Worm (Caenorhabditis elegans): Measurements from ENCODE around the gene srh-82.

Gene srh-82

ce11 chrV:126610-127009 is 18.3 kb upstream of the srh-82 start, which contains the start of gene W03F9.1 (continued):
- TF ChIP-seq vab-7 (GFP tag; IDR thresholded peaks at IDR 0.05) (no peak), aly-2 (tag; optimal IDR thresholded peaks at IDR 0.05) (no peak), ceh-62 (tag; optimal IDR thresholded peaks at IDR 0.05) (no peak), snpc-4 (tag; optimal IDR thresholded peaks at IDR 0.05) (no peak), ZK337.2 (GFP tag; IDR thresholded peaks at IDR 0.05) (no peak), pqm-1 (tag; optimal IDR thresholded peaks at IDR 0.05) (no peak), ztf-7 (tag; optimal IDR thresholded peaks at IDR 0.05) (peak; percentile 26), cey-2 (tag; optimal IDR thresholded peaks at IDR 0.05; ENCODE audit: borderline replicate concordance, insufficient read depth) (no peak), dpl-1 (GFP tag; optimal IDR thresholded peaks at IDR 0.05) (peak; percentile 63), skn-1 (tag; optimal IDR thresholded peaks at IDR 0.05) (no peak), attf-4 (tag; optimal IDR thresholded peaks at IDR 0.05) (no peak), F26F4.8 (GFP tag; conservative IDR thresholded peaks at IDR 0.05) (no peak), duxl-1 (tag; optimal IDR thresholded peaks at IDR 0.05; ENCODE audit: poor library complexity) (peak; percentile 58), sdz-12 (GFP tag; optimal IDR thresholded peaks at IDR 0.05) (no peak), ztf-11 (tag; optimal IDR thresholded peaks at IDR 0.05) (no peak), Y48G9A.11 (GFP tag; IDR thresholded peaks at IDR 0.05) (no peak), nhr-48 (tag; optimal IDR thresholded peaks at IDR 0.05) (no peak), madf-9 (GFP tag; conservative IDR thresholded peaks at IDR 0.05) (no peak), lin-1 (GFP tag; IDR thresholded peaks at IDR 0.05) (no peak), ceh-20 (GFP tag; IDR thresholded peaks at IDR 0.05) (no peak), lin-39 (tag; optimal IDR thresholded peaks at IDR 0.05) (no peak), nhr-111 (GFP tag; optimal IDR thresholded peaks at IDR 0.05) (no peak), tra-1 (GFP tag; IDR thresholded peaks at IDR 0.05) (no peak), hlh-30 (tag; optimal IDR thresholded peaks at IDR 0.05; ENCODE audit: insufficient read depth) (peak; percentile 32), fos-1 (tag; optimal IDR thresholded peaks at IDR 0.05) (no peak), set-16 (GFP tag; IDR thresholded peaks at IDR 0.05) (no peak), hmg-1.1 (GFP tag; IDR thresholded peaks at IDR 0.05) (peak; percentile 65), fkh-10 (GFP tag; optimal IDR thresholded peaks at IDR 0.05) (no peak), ces-1 (GFP tag; optimal IDR thresholded peaks at IDR 0.05) (no peak), lim-7 (GFP tag; IDR thresholded peaks at IDR 0.05) (no peak), unc-62 (GFP tag; optimal IDR thresholded peaks at IDR 0.05 in 1 of 2) (no peak), unc-62 (tag; optimal IDR thresholded peaks at IDR 0.05) (no peak), hlh-11 (tag; optimal IDR thresholded peaks at IDR 0.05) (peak; percentile 47), nhr-28 (tag; optimal IDR thresholded peaks at IDR 0.05) (peak; percentile 20), unc-39 (tag; optimal IDR thresholded peaks at IDR 0.05) (no peak), unc-130 (GFP tag; optimal IDR thresholded peaks at IDR 0.05) (peak; percentile 39), dmd-8 (GFP tag; IDR thresholded peaks at IDR 0.05) (no peak), ceh-82 (tag; optimal IDR thresholded peaks at IDR 0.05) (no peak), D1046.2 (GFP tag; IDR thresholded peaks at IDR 0.05) (no peak), zip-11 (GFP tag; IDR thresholded peaks at IDR 0.05) (no peak), lin-38 (GFP tag; IDR thresholded peaks at IDR 0.05) (peak; percentile 68), spr-1 (tag; optimal IDR thresholded peaks at IDR 0.05) (peak; percentile 35), nhr-25 (tag; optimal IDR thresholded peaks at IDR 0.05; ENCODE audit: borderline replicate concordance, insufficient read depth) (no peak), saeg-2 (GFP tag; IDR thresholded peaks at IDR 0.05) (no peak), jun-1 (tag; optimal IDR thresholded peaks at IDR 0.05) (no peak), lin-13 (GFP tag; optimal IDR thresholded peaks at IDR 0.05) (no peak), F44E2.7 (GFP tag; IDR thresholded peaks at IDR 0.05) (no peak), dmd-6 (GFP tag; IDR thresholded peaks at IDR 0.05) (peak; percentile 38), nhr-10 (tag; optimal IDR thresholded peaks at IDR 0.05) (no peak), mep-1 (tag; optimal IDR thresholded peaks at IDR 0.05) (peak; percentile 77), madf-5 (GFP tag; IDR thresholded peaks at IDR 0.05) (no peak), lir-3 (tag; optimal IDR thresholded peaks at IDR 0.05) (no peak), F10B5.3 (tag; optimal IDR thresholded peaks at IDR 0.05) (peak; percentile 45)
